Worm (Caenorhabditis elegans): Measurements from ENCODE around the gene sre-3.

DNA sequence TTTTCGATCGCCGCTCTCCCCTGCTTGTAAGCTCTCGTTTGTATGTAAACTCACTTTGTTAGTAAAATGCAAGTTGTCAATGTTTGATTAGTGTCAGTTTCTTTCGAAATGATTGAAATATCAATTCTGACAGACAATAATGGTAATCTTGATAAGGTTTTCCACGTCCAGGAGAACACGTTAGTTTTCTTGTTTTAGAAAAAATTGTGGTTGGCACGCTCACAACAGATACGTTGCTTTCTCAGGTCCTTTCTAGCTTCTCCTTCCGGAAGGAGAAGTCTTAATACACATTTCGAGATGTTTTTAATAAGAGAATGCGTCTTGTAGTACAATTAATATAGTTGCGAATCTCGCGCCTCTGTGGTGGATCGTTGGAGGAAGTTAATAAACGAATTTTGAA lies 16.8 kb upstream of the sre-3 start, which contains the start of gene F43E2.6:
- TF ChIP-seq mab-5 (tag; optimal IDR thresholded peaks at IDR 0.05) (no peak), nhr-237 (tag; optimal IDR thresholded peaks at IDR 0.05) (no peak), nhr-28 (tag; optimal IDR thresholded peaks at IDR 0.05) (no peak), M03D4.4 (tag; optimal IDR thresholded peaks at IDR 0.05) (no peak), lin-13 (tag; optimal IDR thresholded peaks at IDR 0.05) (no peak)

Data from whole organism, mixed stage, embryonic.